Worm (Caenorhabditis elegans) whole organism, mixed stage, embryonic: ENCODE results near the gene hphd-1.
"Not testable (repeated sequence)": the region's sequence is repeated elsewhere in the genome, so short reads cannot be mapped to it uniquely, and the experiment has no call there.

ENCODE experiments used
- M03D4.4 ChIP-seq: sonication (generic microtip); optimal IDR thresholded peaks from 2 replicates; lab custom pipeline; 2017; ENCODE audit warnings: mild to moderate bottlenecking, missing genetic modification characterization, missing compliant biosample characterization
- bed-3 ChIP-seq: fragments of 200-800 bp; sonication (Bioruptor generic); optimal IDR thresholded peaks from 3 replicates; lab custom pipeline; 2018; ENCODE audit warnings: mild to moderate bottlenecking, missing genetic modification characterization, moderate library complexity, missing compliant biosample characterization
- blmp-1 ChIP-seq: fragments of 150-350 bp; optimal IDR thresholded peaks from 2 replicates; lab custom pipeline; 2014; ENCODE audit warnings: missing biosample characterization, missing genetic modification characterization
- ceh-39 ChIP-seq: fragments of 150-350 bp; optimal IDR thresholded peaks from 2 replicates; lab custom pipeline; 2014; ENCODE audit warnings: missing biosample characterization, missing genetic modification characterization
- ceh-43 ChIP-seq: fragments of 200-800 bp; sonication (Bioruptor generic); optimal IDR thresholded peaks from 2 replicates; lab custom pipeline; 2018; ENCODE audit warnings: mild to moderate bottlenecking, missing genetic modification characterization, moderate library complexity, missing compliant biosample characterization
- ceh-83 ChIP-seq: fragments of 200-800 bp; sonication (Bioruptor generic); optimal IDR thresholded peaks from 2 replicates; lab custom pipeline; 2018; ENCODE audit warnings: mild to moderate bottlenecking, missing genetic modification characterization, missing compliant biosample characterization
- ces-1 ChIP-seq: fragments of 150-350 bp; optimal IDR thresholded peaks from 2 replicates; lab custom pipeline; 2014; ENCODE audit warnings: missing biosample characterization, missing genetic modification reagents, missing genetic modification characterization
- cnd-1 ChIP-seq: fragments of 200-800 bp; sonication (Bioruptor generic); optimal IDR thresholded peaks from 2 replicates; lab custom pipeline; 2018; ENCODE audit warnings: mild to moderate bottlenecking, missing genetic modification characterization, missing compliant biosample characterization
- elt-1 ChIP-seq: sonication (generic microtip); optimal IDR thresholded peaks from 2 replicates; lab custom pipeline; 2017; ENCODE audit warnings: missing genetic modification characterization, mild to moderate bottlenecking, missing compliant biosample characterization, antibody characterized with exemption, moderate library complexity, borderline replicate concordance; ENCODE audit not compliant: insufficient read depth
- elt-3 ChIP-seq: fragments of 150-350 bp; optimal IDR thresholded peaks from 2 replicates; lab custom pipeline; 2014; ENCODE audit warnings: missing biosample characterization, missing genetic modification characterization
- flh-1 ChIP-seq: fragments of 200-800 bp; sonication (Bioruptor generic); optimal IDR thresholded peaks from 2 replicates; lab custom pipeline; 2018; ENCODE audit warnings: mild to moderate bottlenecking, missing genetic modification characterization, moderate library complexity, missing compliant biosample characterization
- ham-2 ChIP-seq: fragments of 200-800 bp; sonication (Bioruptor generic); optimal IDR thresholded peaks from 2 replicates; lab custom pipeline; 2018; ENCODE audit warnings: mild to moderate bottlenecking, missing genetic modification characterization, missing compliant biosample characterization
- hlh-1 ChIP-seq: fragments of 150-350 bp; optimal IDR thresholded peaks from 2 replicates; lab custom pipeline; 2014; ENCODE audit warnings: missing biosample characterization, missing genetic modification reagents, missing genetic modification characterization
- lin-13 ChIP-seq: fragments of 150-350 bp; optimal IDR thresholded peaks from 2 replicates; lab custom pipeline; 2014; ENCODE audit warnings: missing biosample characterization, missing genetic modification characterization
- lin-32 ChIP-seq: fragments of 200-800 bp; sonication (Bioruptor generic); optimal IDR thresholded peaks from 2 replicates; lab custom pipeline; 2018; ENCODE audit warnings: mild to moderate bottlenecking, missing genetic modification characterization, missing compliant biosample characterization
- lsy-2 ChIP-seq: fragments of 150-350 bp; optimal IDR thresholded peaks from 2 replicates; lab custom pipeline; 2014; ENCODE audit warnings: missing biosample characterization, missing genetic modification characterization
- mab-5 ChIP-seq: fragments of 150-350 bp; optimal IDR thresholded peaks from 2 replicates; lab custom pipeline; 2014; ENCODE audit warnings: missing biosample characterization, missing genetic modification characterization
- mep-1 ChIP-seq: fragments of 150-350 bp; optimal IDR thresholded peaks from 2 replicates; lab custom pipeline; 2017; ENCODE audit warnings: missing biosample characterization, missing genetic modification reagents, missing genetic modification characterization, inconsistent platforms
- mls-2 ChIP-seq: sonication (generic microtip); optimal IDR thresholded peaks from 2 replicates; lab custom pipeline; 2016; ENCODE audit warnings: mild to moderate bottlenecking, missing genetic modification characterization, moderate library complexity, missing compliant biosample characterization
- nhr-12 ChIP-seq: fragments of 150-350 bp; optimal IDR thresholded peaks from 2 replicates; lab custom pipeline; 2014; ENCODE audit warnings: missing biosample characterization, missing genetic modification characterization
- nhr-2 ChIP-seq: fragments of 150-350 bp; optimal IDR thresholded peaks from 2 replicates; lab custom pipeline; 2014; ENCODE audit warnings: missing biosample characterization, missing genetic modification characterization
- nhr-237 ChIP-seq: fragments of 150-350 bp; optimal IDR thresholded peaks from 2 replicates; lab custom pipeline; 2014; ENCODE audit warnings: missing biosample characterization, missing genetic modification characterization
- nhr-28 ChIP-seq: fragments of 150-350 bp; optimal IDR thresholded peaks from 2 replicates; lab custom pipeline; 2014; ENCODE audit warnings: missing biosample characterization, missing genetic modification characterization
- nhr-76 ChIP-seq: sonication (generic microtip); optimal IDR thresholded peaks from 2 replicates; lab custom pipeline; 2017; ENCODE audit warnings: missing biosample characterization, missing genetic modification characterization
- pha-4 ChIP-seq: fragments of 150-350 bp; optimal IDR thresholded peaks from 2 replicates; lab custom pipeline; 2018; ENCODE audit warnings: missing biosample characterization, missing genetic modification reagents, missing genetic modification characterization
- snpc-4 ChIP-seq: fragments of 150-350 bp; optimal IDR thresholded peaks from 2 replicates; lab custom pipeline; 2014; ENCODE audit warnings: missing biosample characterization, missing genetic modification characterization
- sptf-1 ChIP-seq: sonication (generic microtip); optimal IDR thresholded peaks from 2 replicates; lab custom pipeline; 2017; ENCODE audit warnings: mild to moderate bottlenecking, missing genetic modification characterization, moderate library complexity, missing compliant biosample characterization
- tbx-8 ChIP-seq: fragments of 200-800 bp; sonication (Bioruptor generic); optimal IDR thresholded peaks from 2 replicates; lab custom pipeline; 2018; ENCODE audit warnings: mild to moderate bottlenecking, missing genetic modification characterization, moderate library complexity, missing compliant biosample characterization
- unc-120 ChIP-seq: sonication (generic microtip); optimal IDR thresholded peaks from 2 replicates; lab custom pipeline; 2017; ENCODE audit warnings: missing genetic modification characterization, missing compliant biosample characterization; ENCODE audit not compliant: poor library complexity, severe bottlenecking
- unc-39 ChIP-seq: fragments of 150-350 bp; optimal IDR thresholded peaks from 2 replicates; lab custom pipeline; 2014; ENCODE audit warnings: missing biosample characterization, missing genetic modification characterization
- unc-62 ChIP-seq: fragments of 150-350 bp; optimal IDR thresholded peaks from 2 replicates; lab custom pipeline; 2014; ENCODE audit warnings: missing biosample characterization, missing genetic modification reagents, missing genetic modification characterization
- zip-8 ChIP-seq: fragments of 150-350 bp; optimal IDR thresholded peaks from 2 replicates; lab custom pipeline; 2014; ENCODE audit warnings: missing biosample characterization, missing genetic modification characterization
- ztf-11 ChIP-seq: fragments of 150-350 bp; optimal IDR thresholded peaks from 2 replicates; lab custom pipeline; 2014; ENCODE audit warnings: missing biosample characterization, missing genetic modification characterization

Gene hphd-1

DNA sequence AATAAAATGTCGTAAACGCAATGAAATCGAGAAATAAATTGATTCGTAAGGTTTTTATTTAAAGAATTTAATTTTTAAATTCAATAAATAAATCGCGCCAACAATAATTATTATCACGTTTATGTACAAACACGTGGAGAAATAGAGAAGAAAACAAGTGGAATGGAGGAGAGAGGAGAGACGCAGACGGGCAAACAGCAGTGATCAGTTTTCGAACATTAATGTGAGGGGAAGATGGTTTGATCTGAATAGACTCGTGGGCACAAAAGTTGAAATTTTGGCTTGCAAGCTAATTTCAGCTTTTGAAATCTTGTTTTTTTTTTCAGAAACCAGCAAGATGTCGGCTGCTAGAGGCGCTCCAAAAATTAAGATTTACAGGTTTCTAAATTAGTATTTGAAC, at the start of gene hphd-1:
Gene hphd-1, minus strand, starts transcription at position 323 of the 400 bp plus-strand sequence.
- no peak for TF ChIP-seq lsy-2 (tag; lab: Kevin White, UChicago)
- no peak for TF ChIP-seq nhr-237 (tag; lab: Kevin White, UChicago)
- no peak for TF ChIP-seq pha-4
- TF ChIP-seq nhr-76 (tag; lab: Kevin White, UChicago) = no peak
- no peak for TF ChIP-seq nhr-28 (tag; lab: Kevin White, UChicago)
- no peak for TF ChIP-seq elt-3 (tag; lab: Kevin White, UChicago)
- TF ChIP-seq cnd-1 = no peak
- no peak for TF ChIP-seq flh-1 (GFP tag; lab: Kevin White, UChicago)
- TF ChIP-seq hlh-1 (tag; lab: Kevin White, UChicago) = no peak
- TF ChIP-seq lin-13 (tag; lab: Kevin White, UChicago) = no peak
- no peak for TF ChIP-seq blmp-1 (tag; lab: Kevin White, UChicago)
- no peak for TF ChIP-seq nhr-12 (tag; lab: Kevin White, UChicago)
- no peak for TF ChIP-seq snpc-4
- TF ChIP-seq ceh-43 (GFP tag; lab: Kevin White, UChicago) = no peak
- TF ChIP-seq unc-120 (tag; lab: Kevin White, UChicago) = no peak
- no peak for TF ChIP-seq mab-5 (tag; lab: Kevin White, UChicago)

DNA sequence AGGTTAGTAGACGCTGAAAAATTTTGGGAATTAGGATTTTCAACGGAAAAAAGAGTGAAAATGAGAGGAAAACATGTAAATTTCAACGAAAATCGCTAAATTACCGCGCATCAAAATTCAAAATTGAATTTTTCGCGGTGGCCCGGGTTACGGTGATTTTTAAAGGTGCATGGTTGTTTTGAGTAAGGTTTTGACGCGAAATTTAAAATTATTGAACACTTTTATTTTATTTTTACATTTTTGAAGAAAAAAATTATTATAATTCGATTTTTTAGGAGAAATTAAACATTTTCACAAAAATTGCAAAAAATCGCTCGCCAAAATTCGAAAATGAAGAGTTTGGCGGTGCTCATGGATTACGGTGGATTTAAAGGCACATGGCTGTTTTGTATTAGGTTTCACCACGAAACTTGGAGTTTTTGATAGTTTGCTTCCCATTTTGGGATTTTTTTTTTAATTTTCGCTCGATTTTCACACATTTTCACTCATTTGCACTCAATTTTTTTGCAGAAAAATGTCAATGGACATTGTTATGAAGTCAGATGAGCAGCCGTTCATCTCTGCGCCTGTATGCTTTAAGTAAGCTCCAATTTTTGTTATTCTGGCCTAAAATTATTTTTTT, 47.2 kb upstream of the hphd-1 start, which contains the start of gene puf-6:
Gene puf-6, minus strand, starts transcription at position 13 of the 622 bp plus-strand sequence.
- TF ChIP-seq nhr-2 (tag; lab: Kevin White, UChicago); mep-1; tbx-8 (GFP tag; lab: Kevin White, UChicago): not testable (repeated sequence)

DNA sequence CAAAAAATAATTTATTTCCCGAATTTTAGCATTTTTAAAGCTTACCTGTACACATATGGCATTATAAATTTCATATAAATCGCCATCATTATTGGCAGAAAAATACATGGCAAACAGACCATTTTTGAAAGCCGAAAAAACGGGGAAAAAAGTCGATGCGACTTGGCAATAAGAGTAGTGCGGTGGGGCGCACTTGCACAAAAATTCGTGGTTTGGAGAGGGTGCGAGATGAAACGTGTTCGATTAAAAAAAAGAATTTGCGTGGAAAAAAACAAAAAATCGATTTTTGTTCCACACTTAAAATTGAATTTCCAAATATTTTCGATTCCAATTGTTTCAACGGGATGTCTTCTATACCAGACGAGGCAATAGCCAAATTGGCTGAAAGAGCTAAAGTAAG, 40.3 kb upstream of the hphd-1 start, which contains the start of gene F18A11.3:
Gene F18A11.3, minus strand, starts transcription at position 125 of the 400 bp plus-strand sequence.
- TF ChIP-seq mep-1 (peak; percentile 42), nhr-12 (tag; lab: Kevin White, UChicago) (no peak), bed-3 (GFP tag; lab: Kevin White, UChicago) (no peak), ceh-83 (GFP tag; lab: Kevin White, UChicago) (no peak), mls-2 (tag; lab: Kevin White, UChicago) (no peak), M03D4.4 (no peak), zip-8 (tag; lab: Kevin White, UChicago) (no peak), sptf-1 (tag; lab: Kevin White, UChicago) (no peak), lin-32 (GFP tag; lab: Kevin White, UChicago) (no peak), mab-5 (tag; lab: Kevin White, UChicago) (no peak), nhr-28 (tag; lab: Kevin White, UChicago) (no peak), unc-62 (GFP tag; lab: Kevin White, UChicago) (no peak), pha-4 (no peak), lsy-2 (tag; lab: Kevin White, UChicago) (peak; percentile 16), lin-13 (tag; lab: Kevin White, UChicago) (no peak), elt-3 (tag; lab: Kevin White, UChicago) (no peak), ces-1 (peak; percentile 2), ztf-11 (tag; lab: Kevin White, UChicago) (no peak)

DNA sequence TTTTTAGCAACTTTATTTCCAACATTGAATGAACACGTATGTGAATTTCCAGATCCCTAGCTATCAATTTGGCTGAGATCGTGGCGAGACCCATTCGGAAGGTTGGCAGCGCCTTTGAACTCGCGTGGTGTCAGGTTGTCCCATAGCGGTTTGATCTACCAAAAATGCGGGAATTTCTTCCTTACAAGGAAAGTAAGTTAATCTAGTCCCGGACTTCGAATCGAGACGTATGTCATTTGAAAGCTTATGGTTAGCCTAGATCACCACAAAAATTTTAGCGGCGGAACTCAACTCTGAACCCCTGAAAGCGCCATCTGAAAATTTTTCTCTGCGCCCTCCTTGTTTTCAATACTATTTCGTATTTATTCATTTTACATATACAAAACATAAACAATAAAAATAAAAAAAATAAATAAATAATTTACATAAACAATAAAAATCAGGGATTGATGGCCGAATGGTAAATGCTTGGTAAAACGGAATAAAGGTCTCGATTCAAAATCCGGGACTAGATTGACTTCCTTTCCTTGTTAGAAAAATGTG, 35.3 kb upstream of the hphd-1 start, which contains the start of gene F18A11.2:
Gene F18A11.2, plus strand, starts transcription at position 51 of the 543 bp plus-strand sequence.
- not testable (repeated sequence) for TF ChIP-seq lin-32 (GFP tag; lab: Kevin White, UChicago); ceh-39 (tag; lab: Kevin White, UChicago); unc-39 (tag; lab: Kevin White, UChicago)

DNA sequence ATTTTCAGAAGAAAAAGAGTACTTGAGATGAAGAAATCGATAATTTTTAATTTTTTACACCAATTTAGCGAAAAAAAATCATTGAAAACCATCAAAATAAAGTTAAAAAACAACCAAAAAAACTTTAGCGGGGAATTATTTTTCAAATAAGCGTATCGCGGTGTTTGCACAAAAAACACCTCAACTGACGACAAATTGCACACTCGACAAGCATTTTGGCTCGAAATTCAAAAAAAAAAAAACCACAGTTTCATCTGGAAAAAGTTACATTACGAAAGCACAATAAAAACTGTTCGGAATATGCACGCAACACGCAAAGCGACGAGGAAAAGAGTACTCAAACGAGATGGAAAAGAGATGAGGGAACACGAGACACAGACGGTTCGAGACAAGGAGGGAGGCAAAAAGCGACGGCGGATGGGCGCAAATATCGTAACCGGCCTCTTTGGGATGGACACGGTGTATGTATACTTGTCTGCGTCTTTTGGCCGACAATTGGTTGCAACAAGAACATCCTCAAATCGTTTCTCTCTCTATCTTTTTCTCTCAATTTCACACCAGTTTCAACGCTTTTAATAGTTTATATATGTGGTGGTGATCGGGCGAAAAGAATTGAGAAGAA, 34.3 kb upstream of the hphd-1 start:
- no peak for TF ChIP-seq bed-3 (GFP tag; lab: Kevin White, UChicago)
- peak; percentile 4 for TF ChIP-seq unc-62 (GFP tag; lab: Kevin White, UChicago)
- no peak for TF ChIP-seq ztf-11 (tag; lab: Kevin White, UChicago)
- TF ChIP-seq lsy-2 (tag; lab: Kevin White, UChicago) = peak; percentile 31
- TF ChIP-seq sptf-1 (tag; lab: Kevin White, UChicago) = no peak
- peak; percentile 40 for TF ChIP-seq mep-1
- TF ChIP-seq pha-4 = peak; percentile 39
- peak; percentile 33 for TF ChIP-seq mab-5 (tag; lab: Kevin White, UChicago)
- TF ChIP-seq unc-120 (tag; lab: Kevin White, UChicago) = peak; percentile 65
- TF ChIP-seq nhr-237 (tag; lab: Kevin White, UChicago) = peak; percentile 37
- no peak for TF ChIP-seq mls-2 (tag; lab: Kevin White, UChicago)
- TF ChIP-seq ces-1 = peak; percentile 18
- TF ChIP-seq elt-1 (tag; lab: Kevin White, UChicago) = peak; percentile 20
- no peak for TF ChIP-seq ceh-43 (GFP tag; lab: Kevin White, UChicago)
- TF ChIP-seq blmp-1 (tag; lab: Kevin White, UChicago) = no peak
- TF ChIP-seq ham-2 (GFP tag; lab: Kevin White, UChicago) = peak; percentile 3
- TF ChIP-seq ceh-39 (tag; lab: Kevin White, UChicago) = no peak
- peak; percentile 53 for TF ChIP-seq lin-13 (tag; lab: Kevin White, UChicago)
- TF ChIP-seq hlh-1 (tag; lab: Kevin White, UChicago) = no peak
